Worm (Caenorhabditis elegans): ENCODE measurements around the gene ant-1.4.

The ant-1.4 gene

ce11 chrIV:8446904-8447303 lies 13.2 kb downstream of the ant-1.4 start, which contains the start of gene T01B11.1:
T01B11.1 (plus strand) TSS chrIV:8447204.
- no peak for TF ChIP-seq dao-5 (tag; optimal IDR thresholded peaks at IDR 0.05)
- TF ChIP-seq him-1 (tag; optimal IDR thresholded peaks at IDR 0.05), result no peak
- TF ChIP-seq W03F9.2 (tag; optimal IDR thresholded peaks at IDR 0.05), result no peak

- peak; percentile 42 for TF ChIP-seq him-1 (tag; optimal IDR thresholded peaks at IDR 0.05)
- TF ChIP-seq dao-5 (tag; optimal IDR thresholded peaks at IDR 0.05), result no peak
- TF ChIP-seq W03F9.2 (tag; optimal IDR thresholded peaks at IDR 0.05), result peak; percentile 87
Measured at ce11 chrIV:8432709-8433108, 27.4 kb downstream of the ant-1.4 start, which contains the start of the genes T26A8.4 and pdtf-1. T26A8.4 (minus strand) TSS chrIV:8432893. pdtf-1 (plus strand) TSS chrIV:8433038.

ce11 chrIV:8431567-8432458 lies 28.3 kb downstream of the ant-1.4 start:
- TF ChIP-seq W03F9.2 (tag; optimal IDR thresholded peaks at IDR 0.05) (peak; percentile 3), dao-5 (tag; optimal IDR thresholded peaks at IDR 0.05) (no peak), him-1 (tag; optimal IDR thresholded peaks at IDR 0.05) (peak; percentile 33)

- TF ChIP-seq W03F9.2 (tag; optimal IDR thresholded peaks at IDR 0.05), result peak; percentile 79
- peak; percentile 89 for TF ChIP-seq him-1 (tag; optimal IDR thresholded peaks at IDR 0.05)
- no peak for TF ChIP-seq dao-5 (tag; optimal IDR thresholded peaks at IDR 0.05)
Measured at ce11 chrIV:8428492-8428891, 31.6 kb downstream of the ant-1.4 start.

ce11 chrIV:8426537-8426936 lies 33.6 kb downstream of the ant-1.4 start, which contains the start of the genes T26A8.3 and tmem-231:
T26A8.3 (minus strand) TSS chrIV:8426637.
tmem-231 (plus strand) TSS chrIV:8426785.
- no peak for TF ChIP-seq W03F9.2 (tag; optimal IDR thresholded peaks at IDR 0.05)
- TF ChIP-seq dao-5 (tag; optimal IDR thresholded peaks at IDR 0.05), result no peak
- TF ChIP-seq him-1 (tag; optimal IDR thresholded peaks at IDR 0.05), result no peak

ce11 chrIV:8420961-8421360 lies 39.1 kb downstream of the ant-1.4 start, which contains the start of gene M116.5:
M116.5 (minus strand) TSS chrIV:8421061.
- no peak for TF ChIP-seq W03F9.2 (tag; optimal IDR thresholded peaks at IDR 0.05)
- TF ChIP-seq him-1 (tag; optimal IDR thresholded peaks at IDR 0.05), result no peak
- TF ChIP-seq dao-5 (tag; optimal IDR thresholded peaks at IDR 0.05), result no peak
